Fruit fly (Drosophila melanogaster) whole organism, embryonic: ENCODE results near the gene CG12116.

Experiments
- Antp ChIP-seq: fragments of 200-800 bp; sonication (Bioruptor generic); optimal IDR thresholded peaks from 3 replicates; lab custom pipeline; 2016; ENCODE audit warnings: missing biosample characterization, missing genetic modification characterization
- Atf6 ChIP-seq: fragments of 200-800 bp; sonication (Bioruptor generic); IDR thresholded peaks from 2 replicates; pipeline ENCODE4 v1.3.6; 2022; ENCODE audit warnings: missing biosample characterization, missing genetic modification characterization
- Awh ChIP-seq: fragments of 200-800 bp; sonication (Bioruptor generic); IDR thresholded peaks from 2 replicates; pipeline ENCODE4, ENCODE4 v1.3.6; 2022; ENCODE audit warnings: missing biosample characterization, missing genetic modification characterization
- C15 ChIP-seq: fragments of 200-800 bp; sonication (Bioruptor generic); IDR thresholded peaks from 3 replicates; pipeline ENCODE4 v1.3.6; 2022; ENCODE audit warnings: missing biosample characterization, missing genetic modification characterization
- CG12071 ChIP-seq: fragments of 200-800 bp; sonication (Bioruptor generic); optimal IDR thresholded peaks from 3 replicates; lab custom pipeline; 2018; ENCODE audit warnings: missing biosample characterization, mild to moderate bottlenecking, missing genetic modification characterization
- CG12769 ChIP-seq: fragments of 200-800 bp; sonication (Bioruptor generic); optimal IDR thresholded peaks from 2 replicates; lab custom pipeline; 2019; ENCODE audit warnings: missing biosample characterization, mild to moderate bottlenecking, missing genetic modification characterization, moderate library complexity
- CG13296 ChIP-seq: fragments of 200-800 bp; sonication (Bioruptor generic); optimal IDR thresholded peaks from 3 replicates; lab custom pipeline; 2018; ENCODE audit warnings: missing biosample characterization, mild to moderate bottlenecking, missing genetic modification characterization
- CG13424 ChIP-seq: fragments of 200-800 bp; sonication (Bioruptor generic); optimal IDR thresholded peaks from 2 replicates; lab custom pipeline; 2019; ENCODE audit warnings: missing biosample characterization, mild to moderate bottlenecking, missing genetic modification characterization, moderate library complexity
- CG14014 ChIP-seq: fragments of 200-800 bp; sonication (Bioruptor generic); IDR thresholded peaks from 2 replicates; pipeline ENCODE4 v1.3.6; 2022; ENCODE audit warnings: missing biosample characterization, missing genetic modification characterization
- CG14965 ChIP-seq: fragments of 200-800 bp; sonication (Bioruptor generic); optimal IDR thresholded peaks from 2 replicates; lab custom pipeline; 2016; ENCODE audit warnings: missing biosample characterization, missing genetic modification characterization, borderline replicate concordance
- CG15073 ChIP-seq: fragments of 200-800 bp; sonication (Bioruptor generic); optimal IDR thresholded peaks from 2 replicates; lab custom pipeline; 2016; ENCODE audit warnings: missing biosample characterization, missing genetic modification characterization
- CG1603 ChIP-seq: fragments of 200-800 bp; sonication (Bioruptor generic); optimal IDR thresholded peaks from 2 replicates; lab custom pipeline; 2019; ENCODE audit warnings: missing biosample characterization, mild to moderate bottlenecking, missing genetic modification characterization, moderate library complexity
- CG1647 ChIP-seq: fragments of 200-800 bp; sonication (Bioruptor generic); optimal IDR thresholded peaks from 3 replicates; lab custom pipeline; 2016; ENCODE audit warnings: missing biosample characterization, missing genetic modification characterization
- CG17912 ChIP-seq: fragments of 200-800 bp; sonication (Bioruptor generic); optimal IDR thresholded peaks from 2 replicates; lab custom pipeline; 2018; ENCODE audit warnings: missing biosample characterization, mild to moderate bottlenecking, missing genetic modification characterization
- CG18476 ChIP-seq: fragments of 200-800 bp; sonication (Bioruptor generic); optimal IDR thresholded peaks from 2 replicates; lab custom pipeline; 2016; ENCODE audit warnings: missing biosample characterization, mild to moderate bottlenecking, missing genetic modification characterization
- CG18599 ChIP-seq: fragments of 200-800 bp; sonication (Bioruptor generic); optimal IDR thresholded peaks from 3 replicates; lab custom pipeline; 2017; ENCODE audit warnings: missing biosample characterization, missing genetic modification characterization, mild to moderate bottlenecking, moderate library complexity, missing genetic modification reagents
- CG2889 ChIP-seq: fragments of 200-800 bp; sonication (Bioruptor generic); IDR thresholded peaks from 3 replicates; pipeline ENCODE4 v1.3.6; 2022; ENCODE audit warnings: missing biosample characterization, missing genetic modification characterization
- CG31388 ChIP-seq: fragments of 200-800 bp; sonication (Bioruptor generic); optimal IDR thresholded peaks from 2 replicates; lab custom pipeline; 2016; ENCODE audit warnings: missing biosample characterization, missing genetic modification characterization
- CG3726 ChIP-seq: fragments of 200-800 bp; sonication (Bioruptor generic); IDR thresholded peaks from 3 replicates; pipeline ENCODE4, ENCODE4 v1.3.6; 2022; ENCODE audit warnings: missing biosample characterization, missing genetic modification characterization
- CG3995 ChIP-seq: fragments of 200-800 bp; sonication (Bioruptor generic); optimal IDR thresholded peaks from 3 replicates; lab custom pipeline; 2016; ENCODE audit warnings: missing biosample characterization, missing genetic modification characterization
- CG7987 ChIP-seq: fragments of 200-800 bp; sonication (Bioruptor generic); optimal IDR thresholded peaks from 2 replicates; lab custom pipeline; 2018; ENCODE audit warnings: missing biosample characterization, mild to moderate bottlenecking, missing genetic modification characterization, moderate library complexity
- CG8388 ChIP-seq: fragments of 200-800 bp; sonication (Bioruptor generic); optimal IDR thresholded peaks from 2 replicates; lab custom pipeline; 2019; ENCODE audit warnings: missing biosample characterization, mild to moderate bottlenecking, missing genetic modification characterization, moderate library complexity
- CG8478 ChIP-seq: fragments of >200 bp; optimal IDR thresholded peaks from 2 replicates; lab custom pipeline; 2018
- CG9437 ChIP-seq: fragments of 200-800 bp; sonication (Bioruptor generic); optimal IDR thresholded peaks from 2 replicates; lab custom pipeline; 2018; ENCODE audit warnings: missing biosample characterization, mild to moderate bottlenecking, missing genetic modification characterization
- CHES-1-like ChIP-seq: fragments of 200-800 bp; sonication (Bioruptor generic); optimal IDR thresholded peaks from 2 replicates; lab custom pipeline; 2016; ENCODE audit warnings: missing biosample characterization, missing genetic modification characterization
- Dad ChIP-seq: fragments of 200-800 bp; sonication (Bioruptor generic); optimal IDR thresholded peaks from 3 replicates; lab custom pipeline; 2016; ENCODE audit warnings: missing biosample characterization, missing genetic modification characterization
- Deaf1 ChIP-seq: fragments of 200-800 bp; optimal IDR thresholded peaks from 3 replicates; lab custom pipeline; 2019; ENCODE audit warnings: missing biosample characterization, mild to moderate bottlenecking, missing genetic modification characterization, moderate library complexity
- Dip3 ChIP-seq: fragments of 200-800 bp; sonication (Bioruptor generic); optimal IDR thresholded peaks from 3 replicates; lab custom pipeline; 2016; ENCODE audit warnings: missing biosample characterization, missing genetic modification characterization
- Mes4 ChIP-seq: fragments of 200-800 bp; sonication (Bioruptor generic); optimal IDR thresholded peaks from 2 replicates; lab custom pipeline; 2016; ENCODE audit warnings: missing biosample characterization, missing genetic modification characterization
- NC2α ChIP-seq: fragments of 200-800 bp; sonication (Bioruptor generic); optimal IDR thresholded peaks from 2 replicates; lab custom pipeline; 2016; ENCODE audit warnings: missing biosample characterization, missing genetic modification characterization
- NFAT ChIP-seq: fragments of 200-800 bp; sonication (Bioruptor generic); IDR thresholded peaks from 2 replicates; pipeline ENCODE4 v1.3.6; 2022; ENCODE audit warnings: missing biosample characterization, missing genetic modification characterization
- Nf-YA ChIP-seq: fragments of 200-800 bp; sonication (Bioruptor generic); IDR thresholded peaks from 2 replicates; pipeline ENCODE4 v1.3.6; 2022; ENCODE audit warnings: missing biosample characterization, missing genetic modification characterization
- Nf-YB ChIP-seq: fragments of 200-800 bp; sonication (Bioruptor generic); optimal IDR thresholded peaks from 3 replicates; lab custom pipeline; 2019; ENCODE audit warnings: missing biosample characterization, mild to moderate bottlenecking, missing genetic modification characterization, moderate library complexity
- Six4 ChIP-seq: fragments of 200-800 bp; sonication (Bioruptor generic); optimal IDR thresholded peaks from 2 replicates; lab custom pipeline; 2016; ENCODE audit warnings: missing biosample characterization, missing genetic modification characterization
- Stat92E ChIP-seq, 3 experiments: fragments of >200 bp in 2 of 3; fragments of 200-800 bp in 1 of 3; sonication (Bioruptor generic) in 1 of 3; optimal IDR thresholded peaks; 2 replicates each; lab custom pipeline; 2017 to 2019; ENCODE audit warnings: missing biosample characterization in 3 of 3, missing genetic modification characterization in 3 of 3, mild to moderate bottlenecking in 1 of 3, moderate library complexity in 1 of 3
- ac ChIP-seq: fragments of 200-800 bp; sonication (Bioruptor generic); optimal IDR thresholded peaks from 3 replicates; lab custom pipeline; 2017; ENCODE audit warnings: missing biosample characterization, mild to moderate bottlenecking, missing genetic modification characterization
- chn ChIP-seq: fragments of 200-800 bp; sonication (Bioruptor generic); optimal IDR thresholded peaks from 2 replicates; lab custom pipeline; 2016; ENCODE audit warnings: missing biosample characterization, missing genetic modification characterization
- crol ChIP-seq: fragments of 200-800 bp; sonication (Bioruptor generic); IDR thresholded peaks from 2 replicates; pipeline ENCODE4 v1.3.6; 2022; ENCODE audit warnings: missing biosample characterization, missing genetic modification characterization
- crp ChIP-seq, 2 experiments: fragments of 200-800 bp; sonication (Bioruptor generic); optimal IDR thresholded peaks; 2 replicates in 1 of 2; 3 replicates in 1 of 2; lab custom pipeline; 2017; ENCODE audit warnings: missing biosample characterization in 2 of 2, missing genetic modification characterization in 2 of 2, mild to moderate bottlenecking in 1 of 2, moderate library complexity in 1 of 2
- exex ChIP-seq: fragments of 200-800 bp; sonication (Bioruptor generic); optimal IDR thresholded peaks from 4 replicates; lab custom pipeline; 2018; ENCODE audit warnings: missing biosample characterization, mild to moderate bottlenecking, missing genetic modification characterization, moderate library complexity
- fd96Cb ChIP-seq: fragments of 200-800 bp; sonication (Bioruptor generic); optimal IDR thresholded peaks from 2 replicates; lab custom pipeline; 2018; ENCODE audit warnings: missing biosample characterization, mild to moderate bottlenecking, missing genetic modification characterization, moderate library complexity
- gro ChIP-seq: fragments of 200-800 bp; sonication (Bioruptor generic); optimal IDR thresholded peaks from 2 replicates; lab custom pipeline; 2016; ENCODE audit warnings: missing biosample characterization, missing genetic modification characterization
- her ChIP-seq: fragments of 200-800 bp; sonication (Bioruptor generic); optimal IDR thresholded peaks from 2 replicates; lab custom pipeline; 2016; ENCODE audit warnings: missing biosample characterization, missing genetic modification characterization
- insv ChIP-seq, 2 experiments: fragments of 200-800 bp; sonication (Bioruptor generic); optimal IDR thresholded peaks; 3 replicates each; lab custom pipeline; 2016 to 2018; ENCODE audit warnings: missing biosample characterization in 2 of 2, missing genetic modification characterization in 2 of 2
- maf-S ChIP-seq: fragments of 200-800 bp; sonication (Bioruptor generic); optimal IDR thresholded peaks from 2 replicates; lab custom pipeline; 2016; ENCODE audit warnings: missing biosample characterization, missing genetic modification characterization
- oc ChIP-seq: fragments of 200-800 bp; sonication (Bioruptor generic); optimal IDR thresholded peaks from 2 replicates; lab custom pipeline; 2018; ENCODE audit warnings: missing biosample characterization, mild to moderate bottlenecking, missing genetic modification characterization, moderate library complexity
- phol ChIP-seq: fragments of 200-800 bp; sonication (Bioruptor generic); optimal IDR thresholded peaks from 3 replicates; lab custom pipeline; 2018; ENCODE audit warnings: missing biosample characterization, mild to moderate bottlenecking, missing genetic modification characterization, moderate library complexity
- sc ChIP-seq, 3 experiments: fragments of >200 bp in 2 of 3; fragments of 200-800 bp in 1 of 3; sonication (Bioruptor generic) in 1 of 3; optimal IDR thresholded peaks; 2 replicates in 2 of 3; 3 replicates in 1 of 3; lab custom pipeline; 2017; ENCODE audit warnings: mild to moderate bottlenecking in 1 of 3, missing biosample characterization in 1 of 3, missing genetic modification characterization in 1 of 3, missing genetic modification reagents in 1 of 3
- sisA ChIP-seq: fragments of 200-800 bp; sonication (Bioruptor generic); IDR thresholded peaks from 2 replicates; pipeline ENCODE4 v1.3.6; 2022; ENCODE audit warnings: missing biosample characterization, missing genetic modification characterization
- tup ChIP-seq: fragments of 200-800 bp; sonication (Bioruptor generic); optimal IDR thresholded peaks from 2 replicates; lab custom pipeline; 2016; ENCODE audit warnings: missing biosample characterization, mild to moderate bottlenecking, missing genetic modification characterization, moderate library complexity

The CG12116 gene

dm6 chrX:8491452-8492046 lies 22.7 kb upstream of the CG12116 start (continued):
- TF ChIP-seq CG14014 (GFP tag; lab: Robert Waterston, UW): no peak
- TF ChIP-seq sc (optimal IDR thresholded peaks at IDR 0.05; lab: Kevin White, UChicago): no peak
- TF ChIP-seq sc (GFP tag; optimal IDR thresholded peaks at IDR 0.05; lab: Kevin White, UChicago): no peak
- TF ChIP-seq CG12769 (tag; lab: Kevin White, UChicago): no peak
- TF ChIP-seq Nf-YA (GFP tag; lab: Robert Waterston, UW): no peak
- no peak for TF ChIP-seq CG14965 (GFP tag; lab: Kevin White, UChicago)
- TF ChIP-seq CG17912: no peak
- no peak for TF ChIP-seq CG13424 (tag; lab: Kevin White, UChicago)
- TF ChIP-seq CG2889 (GFP tag; lab: Robert Waterston, UW): no peak
- no peak for TF ChIP-seq sisA (GFP tag; lab: Robert Waterston, UW)
- TF ChIP-seq Dad (GFP tag; lab: Kevin White, UChicago): no peak
- TF ChIP-seq maf-S (GFP tag; lab: Kevin White, UChicago): no peak
- TF ChIP-seq CG31388: no peak
- peak; percentile 6 for TF ChIP-seq Six4 (GFP tag; lab: Kevin White, UChicago)
- no peak for TF ChIP-seq tup (GFP tag; lab: Kevin White, UChicago)
- no peak for TF ChIP-seq Deaf1 (tag; lab: Kevin White, UChicago)
- peak; percentile 31; the same call in 1 of the 2 replicates for TF ChIP-seq NFAT (GFP tag; lab: Robert Waterston, UW)
- peak; percentile 13 for TF ChIP-seq CG18599 (GFP tag; lab: Kevin White, UChicago)
- TF ChIP-seq Awh (GFP tag; lab: Robert Waterston, UW): no peak; the same call in 1 of the 2 replicates
- no peak for TF ChIP-seq insv (GFP tag; optimal IDR thresholded peaks at IDR 0.05; lab: Kevin White, UChicago)
- no peak for TF ChIP-seq gro (GFP tag; lab: Kevin White, UChicago)
- TF ChIP-seq CG8388: no peak
- TF ChIP-seq exex (tag; lab: Kevin White, UChicago): no peak
- TF ChIP-seq Antp (GFP tag; lab: Kevin White, UChicago): peak; percentile 44
- no peak for TF ChIP-seq ac
- no peak for TF ChIP-seq her
- TF ChIP-seq CG3726 (GFP tag; lab: Robert Waterston, UW): no peak
- no peak for TF ChIP-seq CG7987 (GFP tag; lab: Kevin White, UChicago)
- peak; percentile 2 for TF ChIP-seq CG1603 (tag; lab: Kevin White, UChicago)
- TF ChIP-seq Mes4 (GFP tag; lab: Kevin White, UChicago): no peak
- TF ChIP-seq crp (GFP tag; optimal IDR thresholded peaks at IDR 0.05; lab: Kevin White, UChicago): no peak
- TF ChIP-seq crol: no peak
- TF ChIP-seq NC2α (GFP tag; lab: Kevin White, UChicago): no peak
- TF ChIP-seq fd96Cb: no peak
- no peak for TF ChIP-seq C15 (GFP tag; lab: Robert Waterston, UW)
- TF ChIP-seq CG3995 (GFP tag; lab: Kevin White, UChicago): no peak
- peak; percentile 28 for TF ChIP-seq CHES-1-like (GFP tag; lab: Kevin White, UChicago)
- peak; percentile 17 for TF ChIP-seq chn
- TF ChIP-seq Nf-YB (GFP tag; lab: Kevin White, UChicago): no peak
- TF ChIP-seq oc (tag; lab: Kevin White, UChicago): no peak
- TF ChIP-seq phol (tag; lab: Kevin White, UChicago): peak; percentile 32
- no peak for TF ChIP-seq CG8478 (lab: Kevin White, UChicago)
- no peak for TF ChIP-seq Atf6 (GFP tag; lab: Robert Waterston, UW)
- TF ChIP-seq CG1647: no peak
- no peak for TF ChIP-seq CG9437 (GFP tag; lab: Kevin White, UChicago)
- no peak for TF ChIP-seq CG18476 (GFP tag; lab: Kevin White, UChicago)
- peak; percentile 98 for TF ChIP-seq CG15073 (GFP tag; lab: Kevin White, UChicago)
- no peak for TF ChIP-seq Dip3 (GFP tag; lab: Kevin White, UChicago)
- TF ChIP-seq CG12071: no peak
- no peak for TF ChIP-seq Stat92E (GFP tag; optimal IDR thresholded peaks at IDR 0.05; lab: Kevin White, UChicago)
- no peak for TF ChIP-seq CG13296 (GFP tag; lab: Kevin White, UChicago)
